Worm (Caenorhabditis elegans): ENCODE results near the gene bgnt-1.4.
A peak's percentile ranks its signal among the peaks of the same experiment; 100 is the strongest.

bgnt-1.4 gene

ce11 chrV:4800794-4801193 lies 40.0 kb downstream of the bgnt-1.4 start, which contains the start of gene R02F11.1:
TSS of gene R02F11.1 (plus strand) at chrV:4801094.
- TF ChIP-seq set-16 (GFP tag; IDR thresholded peaks at IDR 0.05), result 0 out of 2 replicates have a peak, but pooled peaks have one; percentile 11
- no peak for TF ChIP-seq zip-11 (GFP tag; IDR thresholded peaks at IDR 0.05)

- TF ChIP-seq snpc-1.2 (GFP tag; IDR thresholded peaks at IDR 0.05) (peak; percentile 30; the same call in 1 of the 2 replicates), set-16 (GFP tag; IDR thresholded peaks at IDR 0.05) (peak; percentile 67), egl-43 (GFP tag; IDR thresholded peaks at IDR 0.05) (peak; percentile 73; the same call in 1 of the 2 replicates), unc-130 (GFP tag; optimal IDR thresholded peaks at IDR 0.05) (no peak), lir-3 (tag; optimal IDR thresholded peaks at IDR 0.05) (no peak), mep-1 (tag; optimal IDR thresholded peaks at IDR 0.05) (no peak), lin-29 (GFP tag; IDR thresholded peaks at IDR 0.05) (no peak), nhr-6 (tag; optimal IDR thresholded peaks at IDR 0.05) (no peak), hlh-11 (tag; optimal IDR thresholded peaks at IDR 0.05) (no peak), jun-1 (tag; optimal IDR thresholded peaks at IDR 0.05) (no peak), pqm-1 (tag; optimal IDR thresholded peaks at IDR 0.05) (no peak), hif-1 (tag; optimal IDR thresholded peaks at IDR 0.05) (no peak), aha-1 (tag) (no peak), mdt-29 (GFP tag; IDR thresholded peaks at IDR 0.05) (no peak)
These were observed 41.2 kb downstream of the bgnt-1.4 start for ce11 chrV:4801943-4802342.

- no peak for TF ChIP-seq duxl-1 (tag; optimal IDR thresholded peaks at IDR 0.05; ENCODE audit: poor library complexity)
- no peak for TF ChIP-seq lin-1 (GFP tag; IDR thresholded peaks at IDR 0.05)
- TF ChIP-seq dve-1 (tag; optimal IDR thresholded peaks at IDR 0.05; ENCODE audit: insufficient read depth), result no peak
- TF ChIP-seq nhr-48 (tag; optimal IDR thresholded peaks at IDR 0.05), result no peak
- no peak for TF ChIP-seq skn-1 (tag; optimal IDR thresholded peaks at IDR 0.05)
- TF ChIP-seq ztf-11 (tag; optimal IDR thresholded peaks at IDR 0.05), result no peak
- TF ChIP-seq mdt-29 (GFP tag; IDR thresholded peaks at IDR 0.05), result no peak
- TF ChIP-seq fos-1 (tag; optimal IDR thresholded peaks at IDR 0.05), result no peak
- no peak for TF ChIP-seq nhr-77 (tag; optimal IDR thresholded peaks at IDR 0.05)
- TF ChIP-seq lsy-2 (tag; optimal IDR thresholded peaks at IDR 0.05), result no peak
- TF ChIP-seq ceh-82 (tag; optimal IDR thresholded peaks at IDR 0.05), result no peak
- no peak for TF ChIP-seq nhr-102 (tag; optimal IDR thresholded peaks at IDR 0.05)
- no peak for TF ChIP-seq Y105C5A.15 (GFP tag; IDR thresholded peaks at IDR 0.05)
- no peak for TF ChIP-seq lir-3 (tag; optimal IDR thresholded peaks at IDR 0.05)
- no peak for TF ChIP-seq nhr-76 (tag; optimal IDR thresholded peaks at IDR 0.05)
- TF ChIP-seq zfp-2 (tag; optimal IDR thresholded peaks at IDR 0.05), result no peak
- no peak for TF ChIP-seq zfp-3 (GFP tag; conservative IDR thresholded peaks at IDR 0.05)
- no peak for TF ChIP-seq F26F4.8 (GFP tag; conservative IDR thresholded peaks at IDR 0.05)
- TF ChIP-seq egl-27 (tag; optimal IDR thresholded peaks at IDR 0.05), result no peak
- TF ChIP-seq lin-13 (GFP tag; optimal IDR thresholded peaks at IDR 0.05), result no peak
These were observed 45.1 kb downstream of the bgnt-1.4 start, which contains the start of gene R02F11.3 for ce11 chrV:4805847-4806246. TSS of gene R02F11.3 (minus strand) at chrV:4805947.

- TF ChIP-seq fkh-10 (GFP tag; optimal IDR thresholded peaks at IDR 0.05) (no peak), ces-1 (GFP tag; optimal IDR thresholded peaks at IDR 0.05) (no peak), tag-97 (GFP tag; IDR thresholded peaks at IDR 0.05) (no peak), ceh-28 (tag; optimal IDR thresholded peaks at IDR 0.05) (no peak), hlh-30 (tag; optimal IDR thresholded peaks at IDR 0.05; ENCODE audit: insufficient read depth) (peak; percentile 50), unc-62 (GFP tag; optimal IDR thresholded peaks at IDR 0.05 in 1 of 2) (no peak), unc-62 (tag; optimal IDR thresholded peaks at IDR 0.05) (no peak), vab-7 (GFP tag; IDR thresholded peaks at IDR 0.05) (no peak), F44E2.7 (GFP tag; IDR thresholded peaks at IDR 0.05) (no peak), mxl-3 (GFP tag; optimal IDR thresholded peaks at IDR 0.05) (peak; percentile 9), dmd-9 (GFP tag; IDR thresholded peaks at IDR 0.05) (no peak), unc-130 (GFP tag; optimal IDR thresholded peaks at IDR 0.05) (no peak), daf-8 (GFP tag; IDR thresholded peaks at IDR 0.05) (no peak), madf-9 (GFP tag; conservative IDR thresholded peaks at IDR 0.05) (no peak), daf-16 (GFP tag; optimal IDR thresholded peaks at IDR 0.05) (no peak), daf-16 (tag; optimal IDR thresholded peaks at IDR 0.05) (no peak), R02D3.7 (tag; optimal IDR thresholded peaks at IDR 0.05) (no peak), D1046.2 (GFP tag; IDR thresholded peaks at IDR 0.05) (no peak)
These were observed 46.1 kb downstream of the bgnt-1.4 start for ce11 chrV:4806859-4807258.

All from whole organism, L4 larva.